Worm (Caenorhabditis elegans): ENCODE data around the gene aqp-5.

DNA sequence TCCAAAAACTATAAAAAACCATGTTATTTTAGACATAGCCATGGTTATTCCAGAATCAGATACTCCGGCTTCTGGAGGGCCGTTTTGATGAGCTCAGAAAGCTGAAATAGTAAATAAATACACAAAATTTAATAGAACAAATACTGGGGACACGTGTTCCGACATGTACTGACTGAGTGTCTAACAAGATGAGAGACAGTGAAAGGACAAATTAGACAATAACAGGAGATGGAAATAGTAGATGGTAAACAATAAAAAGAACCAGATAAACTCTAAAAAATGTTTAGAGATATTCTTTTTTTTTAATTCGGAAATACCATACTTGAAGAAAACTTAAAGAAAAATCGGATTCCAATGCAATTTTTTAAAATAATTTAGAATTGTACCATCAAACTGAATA is 6.9 kb upstream of the aqp-5 start, which contains the start of gene Y32F6B.1:
- TF ChIP-seq dox-1 (GFP tag; IDR thresholded peaks at IDR 0.05) (no peak), pha-4 (tag; optimal IDR thresholded peaks at IDR 0.05) (no peak), let-607 (tag; optimal IDR thresholded peaks at IDR 0.05) (no peak), sea-2 (GFP tag; IDR thresholded peaks at IDR 0.05) (no peak), ets-4 (GFP tag; optimal IDR thresholded peaks at IDR 0.05) (no peak)
